Worm (Caenorhabditis elegans) whole organism, late embryonic: ENCODE data around the gene arx-6.

Experiments
- C08G9.2 ChIP-seq: sonication (generic microtip); optimal IDR thresholded peaks from 2 replicates; lab custom pipeline; 2016; ENCODE audit warnings: mild to moderate bottlenecking, missing genetic modification characterization, moderate library complexity, missing compliant biosample characterization
- K02D7.2 ChIP-seq: sonication (generic microtip); optimal IDR thresholded peaks from 2 replicates; lab custom pipeline; 2017; ENCODE audit warnings: mild to moderate bottlenecking, missing genetic modification characterization, missing compliant biosample characterization
- K09A11.1 ChIP-seq: sonication (generic microtip); optimal IDR thresholded peaks from 2 replicates; lab custom pipeline; 2017; ENCODE audit warnings: antibody characterized with exemption, mild to moderate bottlenecking, missing genetic modification characterization, missing compliant biosample characterization; ENCODE audit not compliant: insufficient read depth
- T23F11.4 ChIP-seq: fragments of 200-800 bp; sonication (Bioruptor generic); optimal IDR thresholded peaks from 2 replicates; lab custom pipeline; 2018; ENCODE audit warnings: mild to moderate bottlenecking, missing genetic modification characterization, missing compliant biosample characterization
- Y22D7AL.16 ChIP-seq: sonication (generic microtip); optimal IDR thresholded peaks from 2 replicates; lab custom pipeline; 2016; ENCODE audit warnings: missing genetic modification characterization, missing compliant biosample characterization
- ama-1 ChIP-seq: fragments of 150-350 bp; optimal IDR thresholded peaks from 2 replicates; lab custom pipeline; 2014
- ceh-14 ChIP-seq: sonication (generic microtip); optimal IDR thresholded peaks from 2 replicates; lab custom pipeline; 2016; ENCODE audit warnings: missing genotype, missing genetic modification characterization, missing compliant biosample characterization
- ceh-18 ChIP-seq: sonication (generic microtip); optimal IDR thresholded peaks from 2 replicates; lab custom pipeline; 2016; ENCODE audit warnings: missing genetic modification characterization, missing compliant biosample characterization
- ceh-19 ChIP-seq: fragments of 200-800 bp; sonication (Bioruptor generic); optimal IDR thresholded peaks from 2 replicates; lab custom pipeline; 2018; ENCODE audit warnings: mild to moderate bottlenecking, missing genetic modification characterization, missing compliant biosample characterization
- ceh-2 ChIP-seq: sonication (generic microtip); optimal IDR thresholded peaks from 2 replicates; lab custom pipeline; 2016; ENCODE audit warnings: missing genotype, missing genetic modification characterization, missing compliant biosample characterization
- ceh-24 ChIP-seq: sonication (generic microtip); optimal IDR thresholded peaks from 2 replicates; lab custom pipeline; 2016; ENCODE audit warnings: mild to moderate bottlenecking, missing genetic modification characterization, missing compliant biosample characterization
- ceh-30 ChIP-seq: fragments of 150-350 bp; optimal IDR thresholded peaks from 2 replicates; lab custom pipeline; 2014; ENCODE audit warnings: missing biosample characterization, missing genetic modification characterization
- ceh-31 ChIP-seq: sonication (generic microtip); optimal IDR thresholded peaks from 2 replicates; lab custom pipeline; 2016; ENCODE audit warnings: missing genetic modification characterization, missing compliant biosample characterization
- ceh-34 ChIP-seq: sonication (generic microtip); optimal IDR thresholded peaks from 2 replicates; lab custom pipeline; 2016; ENCODE audit warnings: mild to moderate bottlenecking, missing genetic modification characterization, missing compliant biosample characterization
- ceh-9 ChIP-seq: sonication (generic microtip); optimal IDR thresholded peaks from 2 replicates; lab custom pipeline; 2016; ENCODE audit warnings: mild to moderate bottlenecking, missing genetic modification characterization, inconsistent platforms, missing compliant biosample characterization
- dmd-4 ChIP-seq: sonication (generic microtip); optimal IDR thresholded peaks from 2 replicates; lab custom pipeline; 2016; ENCODE audit warnings: borderline replicate concordance, missing genetic modification characterization, missing compliant biosample characterization
- dve-1 ChIP-seq: sonication (generic microtip); optimal IDR thresholded peaks from 2 replicates; lab custom pipeline; 2017; ENCODE audit warnings: antibody characterized with exemption, mild to moderate bottlenecking, missing genetic modification characterization, missing compliant biosample characterization
- elt-2 ChIP-seq: sonication (generic microtip); optimal IDR thresholded peaks from 2 replicates; lab custom pipeline; 2016; ENCODE audit warnings: missing genetic modification reagents, missing genetic modification characterization, missing compliant biosample characterization
- ets-4 ChIP-seq: sonication (generic microtip); optimal IDR thresholded peaks from 2 replicates; lab custom pipeline; 2016; ENCODE audit warnings: missing genetic modification characterization, missing compliant biosample characterization
- eyg-1 ChIP-seq: sonication (generic microtip); optimal IDR thresholded peaks from 2 replicates; lab custom pipeline; 2016; ENCODE audit warnings: missing genotype, missing genetic modification characterization, missing compliant biosample characterization
- fax-1 ChIP-seq: sonication (generic microtip); optimal IDR thresholded peaks from 2 replicates; lab custom pipeline; 2016; ENCODE audit warnings: missing genotype, missing genetic modification characterization, missing compliant biosample characterization
- fkh-6 ChIP-seq: sonication (generic microtip); optimal IDR thresholded peaks from 2 replicates; lab custom pipeline; 2016; ENCODE audit warnings: missing genetic modification characterization, missing compliant biosample characterization
- hlh-15 ChIP-seq: sonication (generic microtip); optimal IDR thresholded peaks from 2 replicates; lab custom pipeline; 2016; ENCODE audit warnings: missing genetic modification characterization, missing compliant biosample characterization
- hlh-6 ChIP-seq: sonication (generic microtip); optimal IDR thresholded peaks from 2 replicates; lab custom pipeline; 2016; ENCODE audit warnings: missing genotype, missing genetic modification characterization, missing compliant biosample characterization
- lim-6 ChIP-seq: sonication (generic microtip); optimal IDR thresholded peaks from 2 replicates; lab custom pipeline; 2016; ENCODE audit warnings: missing genetic modification characterization, missing compliant biosample characterization
- lin-11 ChIP-seq: fragments of 200-800 bp; sonication (Bioruptor generic); optimal IDR thresholded peaks from 2 replicates; lab custom pipeline; 2018; ENCODE audit warnings: mild to moderate bottlenecking, missing genetic modification characterization, missing compliant biosample characterization
- madf-2 ChIP-seq: sonication (generic microtip); optimal IDR thresholded peaks from 2 replicates; lab custom pipeline; 2017; ENCODE audit warnings: missing genetic modification characterization, missing compliant biosample characterization
- odd-2 ChIP-seq: sonication (generic microtip); optimal IDR thresholded peaks from 2 replicates; lab custom pipeline; 2017; ENCODE audit warnings: antibody characterized with exemption, mild to moderate bottlenecking, missing genetic modification characterization, missing compliant biosample characterization
- pag-3 ChIP-seq: sonication (generic microtip); optimal IDR thresholded peaks from 2 replicates; lab custom pipeline; 2016; ENCODE audit warnings: missing compliant biosample characterization, missing genetic modification characterization, borderline replicate concordance
- pat-9 ChIP-seq: fragments of 200-800 bp; sonication (Bioruptor generic); optimal IDR thresholded peaks from 2 replicates; lab custom pipeline; 2018; ENCODE audit warnings: mild to moderate bottlenecking, missing genetic modification characterization, moderate library complexity, missing compliant biosample characterization
- pros-1 ChIP-seq: fragments of 150-350 bp; optimal IDR thresholded peaks from 2 replicates; lab custom pipeline; 2014; ENCODE audit warnings: missing biosample characterization, missing genetic modification reagents, missing genetic modification characterization
- ref-2 ChIP-seq: sonication (generic microtip); optimal IDR thresholded peaks from 2 replicates; lab custom pipeline; 2016; ENCODE audit warnings: missing genetic modification characterization, missing compliant biosample characterization
- sox-4 ChIP-seq: sonication (generic microtip); optimal IDR thresholded peaks from 2 replicates; lab custom pipeline; 2017; ENCODE audit warnings: mild to moderate bottlenecking, missing genetic modification characterization, inconsistent platforms, missing compliant biosample characterization
- tbx-2 ChIP-seq: sonication (generic microtip); optimal IDR thresholded peaks from 2 replicates; lab custom pipeline; 2016; ENCODE audit warnings: missing genetic modification characterization, missing compliant biosample characterization
- tbx-7 ChIP-seq: sonication (generic microtip); optimal IDR thresholded peaks from 2 replicates; lab custom pipeline; 2016; ENCODE audit warnings: missing genotype, missing genetic modification characterization, missing compliant biosample characterization
- unc-3 ChIP-seq, 2 experiments: fragments of 200-800 bp in 1 of 2; sonication (Bioruptor generic) in 1 of 2; sonication (generic microtip) in 1 of 2; conservative IDR thresholded peaks in 1 of 2; optimal IDR thresholded peaks in 1 of 2; 2 replicates each; pipeline versions ENCODE4 v1.3.6 to Lab custom; 2016 to 2022; ENCODE audit warnings: missing compliant biosample characterization in 2 of 2, missing genetic modification characterization in 2 of 2, missing genetic modification reagents in 1 of 2
- unc-42 ChIP-seq: sonication (generic microtip); optimal IDR thresholded peaks from 2 replicates; lab custom pipeline; 2016; ENCODE audit warnings: missing genotype, missing genetic modification characterization, missing compliant biosample characterization
- unc-55 ChIP-seq: sonication (generic microtip); optimal IDR thresholded peaks from 2 replicates; lab custom pipeline; 2017; ENCODE audit warnings: missing biosample characterization, missing genetic modification reagents, missing genetic modification characterization
- zip-5 ChIP-seq: sonication (generic microtip); optimal IDR thresholded peaks from 2 replicates; lab custom pipeline; 2016; ENCODE audit warnings: missing genetic modification characterization, missing compliant biosample characterization

The arx-6 gene

DNA sequence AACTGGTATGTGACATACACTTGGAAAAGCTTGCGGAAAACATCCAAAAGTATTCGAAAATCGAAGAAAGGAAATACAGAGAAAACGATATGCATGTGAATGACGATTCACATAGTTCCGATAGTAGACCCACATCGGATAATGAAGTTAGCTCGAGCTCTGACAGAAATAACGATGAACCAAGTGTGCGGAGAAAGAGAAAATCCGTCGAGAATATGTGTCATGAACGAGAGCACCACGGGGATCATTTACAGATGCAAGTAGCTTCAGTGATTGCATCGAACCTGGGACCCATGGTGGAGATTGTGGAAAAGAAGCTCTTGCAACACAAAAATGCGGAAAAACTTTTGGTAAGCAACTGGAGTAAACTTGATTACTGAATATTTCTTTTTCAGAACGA lies 21.5 kb upstream of the arx-6 start:
- TF ChIP-seq pat-9 (tag; lab: Kevin White, UChicago), result no peak
- TF ChIP-seq Y22D7AL.16, result no peak
- no peak for TF ChIP-seq ceh-14 (tag; lab: Kevin White, UChicago)
- TF ChIP-seq dmd-4 (tag; lab: Kevin White, UChicago), result no peak
- no peak for TF ChIP-seq eyg-1 (tag; lab: Kevin White, UChicago)
- TF ChIP-seq lim-6 (tag; lab: Kevin White, UChicago), result no peak
- no peak for TF ChIP-seq tbx-7 (tag; lab: Kevin White, UChicago)
- TF ChIP-seq fax-1 (tag; lab: Kevin White, UChicago), result no peak
- TF ChIP-seq unc-42 (tag; lab: Kevin White, UChicago), result no peak
- no peak for TF ChIP-seq C08G9.2 (tag; lab: Kevin White, UChicago)
- no peak for TF ChIP-seq pros-1
- TF ChIP-seq unc-3 (GFP tag; conservative IDR thresholded peaks at IDR 0.05; lab: Robert Waterston, UW), result no peak
- no peak for TF ChIP-seq unc-3 (tag; optimal IDR thresholded peaks at IDR 0.05; lab: Kevin White, UChicago)
- no peak for TF ChIP-seq ceh-9
- no peak for TF ChIP-seq unc-55 (GFP tag; lab: Kevin White, UChicago)
- no peak for TF ChIP-seq pag-3 (tag; lab: Kevin White, UChicago)
- TF ChIP-seq sox-4 (tag; lab: Kevin White, UChicago), result no peak
- no peak for TF ChIP-seq lin-11 (tag; lab: Kevin White, UChicago)
- TF ChIP-seq hlh-15 (tag; lab: Kevin White, UChicago), result no peak
- no peak for TF ChIP-seq ceh-24 (tag; lab: Kevin White, UChicago)

DNA sequence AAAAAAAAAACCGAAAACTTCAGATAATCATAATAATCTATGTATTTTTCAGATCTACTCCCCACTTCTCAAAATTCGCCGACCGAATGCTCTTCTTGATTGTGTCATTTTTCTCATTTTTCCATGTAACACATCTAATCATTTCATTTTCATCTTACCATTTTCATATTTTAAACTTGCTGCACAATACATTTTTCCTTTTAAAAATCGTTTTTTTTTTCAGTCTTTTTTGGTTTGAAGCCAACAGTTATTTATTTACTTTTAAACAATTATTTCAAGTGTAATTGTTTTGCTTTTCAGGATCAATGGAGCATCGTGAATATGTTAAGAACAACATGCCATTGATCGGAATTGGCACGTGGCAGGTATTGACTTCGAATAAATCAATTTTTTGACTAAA lies 19.4 kb upstream of the arx-6 start, which contains the start of gene C35D10.6:
C35D10.6 (plus strand) TSS at position 301 of the 400 bp plus-strand sequence.
- TF ChIP-seq T23F11.4 (GFP tag; lab: Kevin White, UChicago) (no peak), ceh-18 (no peak), dve-1 (tag; lab: Kevin White, UChicago) (no peak), madf-2 (no peak), ref-2 (no peak)

DNA sequence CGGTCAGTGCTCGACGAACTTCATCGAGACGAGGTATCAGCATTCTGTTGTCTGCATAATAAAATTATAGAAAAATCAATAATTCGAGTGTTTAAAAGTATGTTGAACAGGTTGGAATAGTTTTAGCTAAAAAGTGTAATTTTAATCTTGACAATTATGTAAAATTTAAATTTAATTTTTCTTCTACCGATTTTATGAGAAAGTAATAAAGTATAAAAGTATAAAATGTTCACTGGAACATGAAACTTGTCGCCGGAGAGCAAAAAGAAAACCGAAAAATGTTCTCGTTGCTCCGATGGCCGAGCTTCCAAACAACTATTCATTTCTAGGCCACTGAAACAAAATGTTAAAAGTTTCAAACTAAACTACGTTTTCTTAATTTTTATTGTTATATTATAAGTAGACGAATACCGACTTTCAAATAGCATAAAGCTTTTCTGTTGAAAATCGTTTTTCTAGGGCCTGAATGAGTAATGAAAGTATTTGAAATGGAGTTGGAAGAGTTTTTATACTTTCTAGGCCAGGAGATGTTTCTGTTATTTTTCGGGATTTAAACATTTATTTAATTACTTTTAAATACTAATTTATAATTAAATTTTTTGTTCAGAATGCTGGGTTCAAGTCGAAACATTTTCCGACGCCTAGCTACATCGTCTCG lies 16.6 kb upstream of the arx-6 start, which contains the start of the genes C35D10.10 and C35D10.5:
C35D10.10 (minus strand) TSS at position 51 of the 658 bp plus-strand sequence.
C35D10.5 (plus strand) TSS at position 608 of the 658 bp plus-strand sequence.
- TF ChIP-seq zip-5 (tag; lab: Kevin White, UChicago), result peak; percentile 31
- peak; percentile 13 for TF ChIP-seq elt-2
- TF ChIP-seq fkh-6 (tag; lab: Kevin White, UChicago), result no peak
- TF ChIP-seq ceh-2 (tag; lab: Kevin White, UChicago), result peak; percentile 66
- TF ChIP-seq ceh-19 (GFP tag; lab: Kevin White, UChicago), result no peak
- peak; percentile 28 for TF ChIP-seq tbx-7 (tag; lab: Kevin White, UChicago)
- TF ChIP-seq ceh-14 (tag; lab: Kevin White, UChicago), result no peak
- TF ChIP-seq ceh-31 (tag; lab: Kevin White, UChicago), result peak; percentile 37
- TF ChIP-seq ceh-30 (tag; lab: Kevin White, UChicago), result no peak
- peak; percentile 83 for TF ChIP-seq ets-4 (tag; lab: Kevin White, UChicago)
- no peak for TF ChIP-seq K02D7.2 (tag; lab: Kevin White, UChicago)
- no peak for TF ChIP-seq ama-1

DNA sequence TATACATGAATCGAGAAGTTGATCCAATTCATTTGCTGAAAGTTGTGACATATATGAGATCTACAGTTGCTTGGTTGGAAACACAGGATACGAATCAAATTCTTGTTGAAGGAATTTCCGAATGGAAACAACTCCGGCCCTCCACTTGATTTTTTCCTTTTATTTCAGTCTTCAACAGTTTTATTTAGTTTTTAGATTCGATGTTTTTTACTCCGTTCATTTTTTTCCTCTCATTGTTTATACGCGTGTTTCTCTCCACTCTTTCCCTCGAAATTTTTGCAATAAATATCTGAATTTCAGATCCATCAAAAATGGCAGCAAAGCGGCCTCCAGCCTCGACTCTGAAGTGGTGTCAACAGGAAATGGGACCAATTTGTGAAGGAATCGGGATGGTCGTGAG lies 15.3 kb upstream of the arx-6 start, which contains the start of gene coq-8:
coq-8 (plus strand) TSS at position 301 of the 400 bp plus-strand sequence.
- TF ChIP-seq hlh-15 (tag; lab: Kevin White, UChicago) (no peak), tbx-2 (no peak), K09A11.1 (tag; lab: Kevin White, UChicago) (no peak), ceh-34 (tag; lab: Kevin White, UChicago) (no peak), ceh-24 (tag; lab: Kevin White, UChicago) (no peak), odd-2 (no peak), hlh-6 (tag; lab: Kevin White, UChicago) (no peak)
